Fruit fly (Drosophila melanogaster): ENCODE data around the gene ppk22.
A peak's percentile ranks its signal among the peaks of the same experiment; 100 is the strongest.

The ppk22 gene

dm6 chr3R:24829887-24830351 is 29.7 kb downstream of the ppk22 start, which contains the start of the genes Kaz and CG43273 (continued):
- TF ChIP-seq trem (tag; optimal IDR thresholded peaks at IDR 0.05) (peak; percentile 86), CG17829 (tag; optimal IDR thresholded peaks at IDR 0.05) (peak; percentile 73), sob (GFP tag; IDR thresholded peaks at IDR 0.05) (peak; percentile 59), tgo (GFP tag; IDR thresholded peaks at IDR 0.05) (peak; percentile 26; the same call in 1 of the 3 replicates), CG12391 (tag; optimal IDR thresholded peaks at IDR 0.05) (peak; percentile 81), BEAF-32 (GFP tag; optimal IDR thresholded peaks at IDR 0.05) (peak; percentile 27), CG8924 (tag; optimal IDR thresholded peaks at IDR 0.05) (peak; percentile 74), Optix (GFP tag; IDR thresholded peaks at IDR 0.05) (no peak), chm (GFP tag; IDR thresholded peaks at IDR 0.05) (peak; percentile 19; the same call in 1 of the 2 replicates), CG13624 (GFP tag; optimal IDR thresholded peaks at IDR 0.05) (peak; percentile 13), CG10267 (tag; optimal IDR thresholded peaks at IDR 0.05) (peak; percentile 68), zen2 (GFP tag; IDR thresholded peaks at IDR 0.05; ENCODE audit: partially characterized antibody) (no peak), CG7928 (GFP tag; optimal IDR thresholded peaks at IDR 0.05) (no peak), sisA (GFP tag; IDR thresholded peaks at IDR 0.05) (peak; percentile 5; the same call in 1 of the 2 replicates), nmo (GFP tag; optimal IDR thresholded peaks at IDR 0.05) (peak; percentile 83), CG14014 (GFP tag; IDR thresholded peaks at IDR 0.05) (peak; percentile 60; the same call in 1 of the 2 replicates), CG31388 (GFP tag; optimal IDR thresholded peaks at IDR 0.05) (no peak), CG33557 (GFP tag; optimal IDR thresholded peaks at IDR 0.05) (peak; percentile 55), CG7786 (GFP tag; optimal IDR thresholded peaks at IDR 0.05) (no peak), CG9215 (GFP tag; IDR thresholded peaks at IDR 0.05) (peak; percentile 50), scrt (GFP tag; optimal IDR thresholded peaks at IDR 0.05) (peak; percentile 42), CG10366 (GFP tag; IDR thresholded peaks at IDR 0.05) (peak; percentile 49; the same call in 1 of the 2 replicates), Dll (GFP tag; IDR thresholded peaks at IDR 0.05; ENCODE audit: partially characterized antibody) (0 out of 4 replicates have a peak, but pooled peaks have one; percentile 25), Xbp1 (GFP tag; optimal IDR thresholded peaks at IDR 0.05) (peak; percentile 75), sna (GFP tag; IDR thresholded peaks at IDR 0.05; ENCODE audit: partially characterized antibody) (0 out of 2 replicates have a peak, but pooled peaks have one; percentile 11), D (optimal IDR thresholded peaks at IDR 0.05) (no peak), D (GFP tag; optimal IDR thresholded peaks at IDR 0.05) (no peak), pum (GFP tag; optimal IDR thresholded peaks at IDR 0.05) (peak; percentile 0), CG32772 (GFP tag; IDR thresholded peaks at IDR 0.05) (no peak), CG18476 (GFP tag; optimal IDR thresholded peaks at IDR 0.05) (peak; percentile 31), nerfin-1 (tag; optimal IDR thresholded peaks at IDR 0.05) (no peak), lmd (GFP tag; IDR thresholded peaks at IDR 0.05) (peak; percentile 34; the same call in 1 of the 2 replicates), HmgZ (tag; optimal IDR thresholded peaks at IDR 0.05) (peak; percentile 74), Med (GFP tag) (peak; percentile 81), CG9932 (GFP tag; IDR thresholded peaks at IDR 0.05) (peak; percentile 78), Dp (GFP tag; optimal IDR thresholded peaks at IDR 0.05) (peak; percentile 1), ken (GFP tag; IDR thresholded peaks at IDR 0.05) (peak; percentile 57; the same call in 2 of the 3 replicates), HLH4C (GFP tag; IDR thresholded peaks at IDR 0.05; ENCODE audit: partially characterized antibody) (no peak), mirr (GFP tag; optimal IDR thresholded peaks at IDR 0.05) (no peak), CG9817 (tag; optimal IDR thresholded peaks at IDR 0.05) (peak; percentile 73), zen (tag; optimal IDR thresholded peaks at IDR 0.05) (peak; percentile 93), fd3F (GFP tag; optimal IDR thresholded peaks at IDR 0.05) (peak; percentile 33), CoRest (tag; optimal IDR thresholded peaks at IDR 0.05) (peak; percentile 79), Oli (tag; optimal IDR thresholded peaks at IDR 0.05) (peak; percentile 44), CG12155 (GFP tag; optimal IDR thresholded peaks at IDR 0.05) (peak; percentile 61), dpn (GFP tag; optimal IDR thresholded peaks at IDR 0.05) (peak in 1 of 2 experiments; percentile 68), dmrt11E (tag; optimal IDR thresholded peaks at IDR 0.05) (peak; percentile 40), Hr78 (GFP tag; optimal IDR thresholded peaks at IDR 0.05) (no peak), Stat92E (GFP tag; optimal IDR thresholded peaks at IDR 0.05) (no peak)
